Worm (Caenorhabditis elegans) whole organism, L3 larva: Measurements from ENCODE around the gene F17C8.6.

ENCODE experiments used
- R02D3.7 ChIP-seq: fragments of 150-350 bp; optimal IDR thresholded peaks from 2 replicates; lab custom pipeline; 2014; ENCODE audit warnings: missing biosample characterization, missing genetic modification characterization
- ZK546.5 ChIP-seq: sonication (generic microtip); optimal IDR thresholded peaks from 2 replicates; lab custom pipeline; 2017; ENCODE audit warnings: missing biosample characterization, missing genetic modification characterization
- aly-2 ChIP-seq: fragments of 150-350 bp; optimal IDR thresholded peaks from 2 replicates; lab custom pipeline; 2014; ENCODE audit warnings: missing biosample characterization, missing genetic modification characterization
- ama-1 ChIP-seq: fragments of 150-350 bp; optimal IDR thresholded peaks from 2 replicates; lab custom pipeline; 2018
- ceh-16 ChIP-seq: sonication (generic microtip); optimal IDR thresholded peaks from 2 replicates; lab custom pipeline; 2017; ENCODE audit warnings: missing biosample characterization, missing genetic modification characterization
- ceh-28 ChIP-seq: fragments of 150-350 bp; optimal IDR thresholded peaks from 2 replicates; lab custom pipeline; 2014; ENCODE audit warnings: missing biosample characterization, missing genetic modification reagents, missing genetic modification characterization
- ceh-82 ChIP-seq: fragments of 150-350 bp; optimal IDR thresholded peaks from 2 replicates; lab custom pipeline; 2014; ENCODE audit warnings: missing biosample characterization, missing genetic modification characterization
- daf-12 ChIP-seq: fragments of 150-350 bp; optimal IDR thresholded peaks from 2 replicates; lab custom pipeline; 2014; ENCODE audit warnings: missing biosample characterization, missing genetic modification reagents, missing genetic modification characterization
- egl-5 ChIP-seq: fragments of 150-350 bp; optimal IDR thresholded peaks from 2 replicates; lab custom pipeline; 2017; ENCODE audit warnings: missing biosample characterization, missing genetic modification reagents, missing genetic modification characterization, inconsistent platforms
- elt-1 ChIP-seq: fragments of 150-350 bp; optimal IDR thresholded peaks from 2 replicates; lab custom pipeline; 2014; ENCODE audit warnings: missing biosample characterization, missing genetic modification characterization
- elt-2 ChIP-seq: sonication (generic microtip); optimal IDR thresholded peaks from 2 replicates; lab custom pipeline; 2016; ENCODE audit warnings: missing genetic modification reagents, mild to moderate bottlenecking, missing genetic modification characterization, missing compliant biosample characterization
- elt-3 ChIP-seq, 3 experiments: fragments of 150-350 bp in 1 of 3; sonication (generic microtip) in 2 of 3; optimal IDR thresholded peaks; 2 replicates in 2 of 3; 4 replicates in 1 of 3; lab custom pipeline; 2014 to 2017; ENCODE audit warnings: missing biosample characterization in 3 of 3, missing genetic modification characterization in 3 of 3
- eor-1 ChIP-seq, 2 experiments: fragments of 150-350 bp; optimal IDR thresholded peaks; 2 replicates each; lab custom pipeline; 2014 to 2018; ENCODE audit warnings: missing biosample characterization in 2 of 2, missing genetic modification characterization in 2 of 2
- fkh-10 ChIP-seq: sonication (generic microtip); optimal IDR thresholded peaks from 2 replicates; lab custom pipeline; 2017; ENCODE audit warnings: missing biosample characterization, missing genetic modification reagents, missing genetic modification characterization
- fkh-2 ChIP-seq: fragments of 150-350 bp; optimal IDR thresholded peaks from 2 replicates; lab custom pipeline; 2014; ENCODE audit warnings: missing biosample characterization, missing genetic modification reagents, missing genetic modification characterization
- fos-1 ChIP-seq: fragments of 150-350 bp; optimal IDR thresholded peaks from 2 replicates; lab custom pipeline; 2014; ENCODE audit warnings: missing biosample characterization, missing genetic modification characterization
- hmg-11 ChIP-seq: sonication (generic microtip); optimal IDR thresholded peaks from 2 replicates; lab custom pipeline; 2016; ENCODE audit warnings: missing genetic modification characterization, missing compliant biosample characterization
- jun-1 ChIP-seq: fragments of 150-350 bp; optimal IDR thresholded peaks from 2 replicates; lab custom pipeline; 2014; ENCODE audit warnings: missing biosample characterization, missing genetic modification reagents, missing genetic modification characterization
- lin-15B ChIP-seq: fragments of 150-350 bp; optimal IDR thresholded peaks from 2 replicates; lab custom pipeline; 2014; ENCODE audit warnings: missing biosample characterization, missing genetic modification characterization
- lin-39 ChIP-seq: fragments of 150-350 bp; optimal IDR thresholded peaks from 2 replicates; lab custom pipeline; 2018; ENCODE audit warnings: missing biosample characterization, missing genetic modification reagents, missing genetic modification characterization
- lsy-12 ChIP-seq: sonication (generic microtip); optimal IDR thresholded peaks from 2 replicates; lab custom pipeline; 2016; ENCODE audit warnings: mild to moderate bottlenecking, missing genetic modification characterization, missing compliant biosample characterization
- mdl-1 ChIP-seq: fragments of 150-350 bp; optimal IDR thresholded peaks from 2 replicates; lab custom pipeline; 2014; ENCODE audit warnings: missing biosample characterization, missing genetic modification characterization
- mml-1 ChIP-seq: fragments of 150-350 bp; sonication (generic microtip); optimal IDR thresholded peaks from 3 replicates; lab custom pipeline; 2014; ENCODE audit warnings: missing biosample characterization, missing genetic modification characterization
- nfya-1 ChIP-seq: sonication (generic microtip); optimal IDR thresholded peaks from 2 replicates; lab custom pipeline; 2017; ENCODE audit warnings: missing genetic modification characterization, mild to moderate bottlenecking, missing compliant biosample characterization, antibody characterized with exemption, moderate library complexity; ENCODE audit not compliant: insufficient read depth
- nhr-11 ChIP-seq: fragments of 150-350 bp; optimal IDR thresholded peaks from 2 replicates; lab custom pipeline; 2014; ENCODE audit warnings: missing biosample characterization, missing genetic modification characterization
- nhr-12 ChIP-seq: fragments of 150-350 bp; optimal IDR thresholded peaks from 2 replicates; lab custom pipeline; 2014; ENCODE audit warnings: missing biosample characterization, missing genetic modification characterization
- nhr-23 ChIP-seq: fragments of 150-350 bp; optimal IDR thresholded peaks from 2 replicates; lab custom pipeline; 2014; ENCODE audit warnings: missing biosample characterization, missing genetic modification reagents, missing genetic modification characterization
- nhr-237 ChIP-seq: fragments of 150-350 bp; optimal IDR thresholded peaks from 2 replicates; lab custom pipeline; 2014; ENCODE audit warnings: missing biosample characterization, missing genetic modification characterization
- nhr-25 ChIP-seq: sonication (generic microtip); optimal IDR thresholded peaks from 2 replicates; lab custom pipeline; 2017; ENCODE audit warnings: missing biosample characterization, missing genetic modification characterization
- nhr-28 ChIP-seq: fragments of 150-350 bp; optimal IDR thresholded peaks from 2 replicates; lab custom pipeline; 2014; ENCODE audit warnings: missing biosample characterization, missing genetic modification characterization
- nhr-43 ChIP-seq: sonication (generic microtip); optimal IDR thresholded peaks from 2 replicates; lab custom pipeline; 2016; ENCODE audit warnings: mild to moderate bottlenecking, missing genetic modification characterization, missing compliant biosample characterization; ENCODE audit not compliant: poor library complexity, severe bottlenecking
- nhr-67 ChIP-seq: fragments of 150-350 bp; optimal IDR thresholded peaks from 2 replicates; lab custom pipeline; 2014; ENCODE audit warnings: missing biosample characterization, missing genetic modification characterization
- nhr-76 ChIP-seq: fragments of 150-350 bp; sonication (generic microtip); optimal IDR thresholded peaks from 5 replicates; lab custom pipeline; 2014; ENCODE audit warnings: missing biosample characterization, missing genetic modification characterization
- nhr-77 ChIP-seq: fragments of 150-350 bp; optimal IDR thresholded peaks from 2 replicates; lab custom pipeline; 2014; ENCODE audit warnings: missing biosample characterization, missing genetic modification characterization
- pha-4 ChIP-seq: fragments of 150-350 bp; optimal IDR thresholded peaks from 2 replicates; lab custom pipeline; 2014; ENCODE audit warnings: missing biosample characterization, missing genetic modification reagents, missing genetic modification characterization
- pqm-1 ChIP-seq: fragments of 150-350 bp; optimal IDR thresholded peaks from 2 replicates; lab custom pipeline; 2017; ENCODE audit warnings: missing biosample characterization, missing genetic modification characterization, inconsistent platforms
- sea-2 ChIP-seq: fragments of 150-350 bp; sonication (generic microtip); optimal IDR thresholded peaks from 4 replicates; lab custom pipeline; 2014; ENCODE audit warnings: missing biosample characterization, missing genetic modification reagents, missing genetic modification characterization
- skn-1 ChIP-seq: fragments of 150-350 bp; optimal IDR thresholded peaks from 2 replicates; lab custom pipeline; 2014; ENCODE audit warnings: missing biosample characterization, missing genetic modification characterization
- snpc-4 ChIP-seq: fragments of 150-350 bp; optimal IDR thresholded peaks from 2 replicates; lab custom pipeline; 2014; ENCODE audit warnings: missing biosample characterization, missing genetic modification characterization
- tbx-2 ChIP-seq: sonication (generic microtip); optimal IDR thresholded peaks from 2 replicates; lab custom pipeline; 2016; ENCODE audit warnings: mild to moderate bottlenecking, missing genetic modification characterization, missing compliant biosample characterization
- unc-62 ChIP-seq: fragments of 150-350 bp; sonication (generic microtip); optimal IDR thresholded peaks from 4 replicates; lab custom pipeline; 2014; ENCODE audit warnings: missing biosample characterization, missing genetic modification reagents, missing genetic modification characterization
- zag-1 ChIP-seq: fragments of 150-350 bp; optimal IDR thresholded peaks from 2 replicates; lab custom pipeline; 2014; ENCODE audit warnings: missing biosample characterization, missing genetic modification characterization
- ztf-11 ChIP-seq: fragments of 150-350 bp; optimal IDR thresholded peaks from 2 replicates; lab custom pipeline; 2014; ENCODE audit warnings: missing biosample characterization, missing genetic modification characterization
- ztf-4 ChIP-seq: fragments of 150-350 bp; optimal IDR thresholded peaks from 2 replicates; lab custom pipeline; 2014; ENCODE audit warnings: missing biosample characterization, missing genetic modification characterization

F17C8.6 gene

DNA sequence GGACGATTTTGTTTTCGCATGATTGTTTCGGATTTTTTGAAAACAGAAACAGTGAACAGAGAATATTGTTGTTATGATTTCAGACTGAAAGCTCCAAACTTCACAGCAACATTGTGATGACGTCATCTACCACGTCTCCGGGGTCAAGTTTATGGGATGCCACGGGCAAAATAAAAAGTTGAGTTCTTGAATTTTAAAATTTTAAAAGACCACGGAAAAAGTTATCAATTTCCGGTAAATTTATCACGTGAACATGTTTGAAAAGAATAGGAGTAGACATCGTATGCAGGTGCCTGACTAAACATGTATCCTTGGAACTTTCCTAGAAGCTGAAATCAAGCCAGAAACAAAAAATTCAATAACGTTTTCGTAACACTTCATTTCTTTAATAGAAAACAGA lies 17.7 kb upstream of the F17C8.6 start, which contains the start of gene B0393.4:
Gene B0393.4, minus strand, starts transcription at position 101 of the 400 bp plus-strand sequence.
- no peak for TF ChIP-seq daf-12 (tag; lab: Kevin White, UChicago)
- TF ChIP-seq hmg-11 (tag; lab: Kevin White, UChicago): no peak
- TF ChIP-seq ama-1 (lab: Kevin White, UChicago): no peak
- no peak for TF ChIP-seq elt-1 (tag; lab: Kevin White, UChicago)
- no peak for TF ChIP-seq nhr-28
- no peak for TF ChIP-seq R02D3.7
- TF ChIP-seq eor-1 (tag; optimal IDR thresholded peaks at IDR 0.05; lab: Kevin White, UChicago): no peak
- no peak for TF ChIP-seq lin-15B (tag; lab: Kevin White, UChicago)

DNA sequence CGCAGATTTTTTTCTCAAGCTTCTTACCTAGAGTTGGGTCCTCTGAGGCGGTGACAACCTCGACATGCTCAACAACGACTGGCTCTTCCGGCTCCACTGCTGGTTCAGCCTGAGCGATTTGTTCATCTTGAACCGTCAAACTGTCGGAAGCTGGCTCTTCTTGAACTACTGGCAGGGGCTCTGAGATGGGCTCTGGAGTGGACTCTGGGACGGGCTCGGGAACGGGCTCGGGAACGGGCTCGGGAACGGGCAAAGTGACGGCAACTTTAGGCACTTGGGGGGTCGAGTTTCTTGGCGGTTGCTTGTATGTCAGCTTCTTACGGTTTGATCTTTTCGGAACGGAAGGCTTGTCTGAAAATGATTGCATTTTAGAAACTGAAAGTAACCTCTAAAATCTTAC lies 17.0 kb upstream of the F17C8.6 start:
- TF ChIP-seq nhr-76 (no peak), lin-15B (tag; lab: Kevin White, UChicago) (no peak), mml-1 (tag; lab: Kevin White, UChicago) (no peak), unc-62 (GFP tag; lab: Kevin White, UChicago) (no peak), nhr-12 (no peak), zag-1 (tag; lab: Kevin White, UChicago) (no peak), nhr-23 (no peak), fos-1 (tag; lab: Kevin White, UChicago) (no peak), ztf-4 (tag; lab: Kevin White, UChicago) (no peak), skn-1 (tag; lab: Kevin White, UChicago) (no peak), ZK546.5 (tag; lab: Kevin White, UChicago) (no peak), ceh-16 (tag; lab: Kevin White, UChicago) (no peak), lsy-12 (tag; lab: Kevin White, UChicago) (no peak)

DNA sequence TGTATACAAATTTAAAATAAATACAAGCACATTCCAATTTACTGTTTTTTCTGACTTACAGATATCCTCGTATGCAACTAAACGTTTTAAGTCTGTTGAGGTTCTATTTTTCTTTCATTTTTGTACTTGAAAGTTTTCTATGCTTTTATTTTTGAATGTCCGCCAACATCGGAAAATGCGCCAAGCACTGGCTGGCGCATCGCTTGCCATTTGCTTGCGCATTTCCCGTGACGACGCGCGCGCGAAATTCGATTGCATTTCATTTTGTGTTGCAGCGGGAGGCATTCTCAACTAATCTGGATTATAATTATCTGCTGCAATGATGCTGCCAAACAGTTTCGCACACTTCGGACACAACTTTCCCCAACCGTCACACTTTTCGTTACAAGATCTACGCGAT lies 11.1 kb upstream of the F17C8.6 start, which contains the start of gene fbxl-2:
Gene fbxl-2, plus strand, starts transcription at position 278 of the 400 bp plus-strand sequence.
- TF ChIP-seq ceh-82 (peak; percentile 65), elt-1 (tag; lab: Kevin White, UChicago) (peak; percentile 65), nhr-237 (no peak), nhr-12 (no peak), nhr-23 (peak; percentile 96), mml-1 (tag; lab: Kevin White, UChicago) (no peak), nfya-1 (peak; percentile 97), ceh-16 (tag; lab: Kevin White, UChicago) (no peak), snpc-4 (tag; lab: Kevin White, UChicago) (peak; percentile 91), lin-39 (tag; lab: Kevin White, UChicago) (peak; percentile 99), tbx-2 (tag; lab: Kevin White, UChicago) (peak; percentile 91), mdl-1 (no peak), skn-1 (tag; lab: Kevin White, UChicago) (peak; percentile 60), egl-5 (tag; lab: Kevin White, UChicago) (peak; percentile 96), sea-2 (GFP tag; lab: Kevin White, UChicago) (no peak), elt-2 (peak; percentile 76), nhr-25 (tag; lab: Kevin White, UChicago) (peak; percentile 99), lin-15B (tag; lab: Kevin White, UChicago) (peak; percentile 98), eor-1 (tag; optimal IDR thresholded peaks at IDR 0.05; lab: Kevin White, UChicago) (no peak), nhr-43 (tag; lab: Kevin White, UChicago) (peak; percentile 96), nhr-28 (no peak), fos-1 (tag; lab: Kevin White, UChicago) (peak; percentile 67), fkh-10 (peak; percentile 47), pqm-1 (tag; lab: Kevin White, UChicago) (peak; percentile 47), R02D3.7 (peak; percentile 97), nhr-11 (peak; percentile 71), zag-1 (tag; lab: Kevin White, UChicago) (no peak), nhr-67 (tag; lab: Kevin White, UChicago) (no peak), aly-2 (tag; lab: Kevin White, UChicago) (no peak), pha-4 (tag; lab: Kevin White, UChicago) (peak; percentile 98), unc-62 (GFP tag; lab: Kevin White, UChicago) (peak; percentile 5), ztf-11 (no peak), nhr-77 (tag; lab: Kevin White, UChicago) (peak; percentile 84), jun-1 (tag; lab: Kevin White, UChicago) (peak; percentile 89), ceh-28 (peak; percentile 88), nhr-76 (peak; percentile 13), fkh-2 (no peak), hmg-11 (tag; lab: Kevin White, UChicago) (peak; percentile 83), ZK546.5 (tag; lab: Kevin White, UChicago) (peak; percentile 10), ztf-4 (tag; lab: Kevin White, UChicago) (peak; percentile 81), lsy-12 (tag; lab: Kevin White, UChicago) (peak; percentile 94), elt-3 (tag; optimal IDR thresholded peaks at IDR 0.05; lab: Kevin White, UChicago) (peak in 2 of 3 experiments; percentile 60 to 70), ama-1 (lab: Kevin White, UChicago) (peak; percentile 68)
